Fruit fly (Drosophila melanogaster) whole organism, embryonic: ENCODE results near the gene Pka-C1.

Experiments
- Adf1 ChIP-seq: fragments of 200-800 bp; sonication (Bioruptor generic); IDR thresholded peaks from 2 replicates; pipeline ENCODE4 v1.3.6; 2022; ENCODE audit warnings: missing biosample characterization, missing genetic modification characterization
- Aef1 ChIP-seq: fragments of 200-800 bp; sonication (Bioruptor generic); IDR thresholded peaks from 3 replicates; pipeline ENCODE4 v1.3.6; 2022; ENCODE audit warnings: missing biosample characterization, missing genetic modification characterization
- Atf6 ChIP-seq: fragments of 200-800 bp; sonication (Bioruptor generic); IDR thresholded peaks from 2 replicates; pipeline ENCODE4 v1.3.6; 2022; ENCODE audit warnings: missing biosample characterization, missing genetic modification characterization
- Blimp-1 ChIP-seq: fragments of 200-800 bp; sonication (Bioruptor generic); optimal IDR thresholded peaks from 3 replicates; lab custom pipeline; 2018; ENCODE audit warnings: missing biosample characterization, missing genetic modification characterization, mild to moderate bottlenecking, moderate library complexity, missing genetic modification reagents
- C15 ChIP-seq: fragments of 200-800 bp; sonication (Bioruptor generic); IDR thresholded peaks from 3 replicates; pipeline ENCODE4 v1.3.6; 2022; ENCODE audit warnings: missing biosample characterization, missing genetic modification characterization
- CG10274 ChIP-seq: fragments of 200-800 bp; sonication (Bioruptor generic); optimal IDR thresholded peaks from 3 replicates; lab custom pipeline; 2017; ENCODE audit warnings: missing biosample characterization, mild to moderate bottlenecking, missing genetic modification characterization
- CG12219 ChIP-seq: fragments of 200-800 bp; sonication (Bioruptor generic); optimal IDR thresholded peaks from 3 replicates; lab custom pipeline; 2018; ENCODE audit warnings: missing biosample characterization, mild to moderate bottlenecking, missing genetic modification characterization
- CG15011 ChIP-seq: fragments of 200-800 bp; sonication (Bioruptor generic); optimal IDR thresholded peaks from 3 replicates; lab custom pipeline; 2018; ENCODE audit warnings: missing biosample characterization, mild to moderate bottlenecking, missing genetic modification characterization
- CG16813 ChIP-seq: fragments of 200-800 bp; sonication (Bioruptor generic); IDR thresholded peaks from 3 replicates; pipeline ENCODE4 v1.3.6; 2022; ENCODE audit warnings: missing biosample characterization, missing genetic modification characterization; ENCODE audit not compliant: partially characterized antibody
- CG16815 ChIP-seq: fragments of 200-800 bp; sonication (Bioruptor generic); optimal IDR thresholded peaks from 3 replicates; lab custom pipeline; 2017; ENCODE audit warnings: missing biosample characterization, mild to moderate bottlenecking, missing genetic modification characterization
- CG31224 ChIP-seq: fragments of 200-800 bp; sonication (Bioruptor generic); IDR thresholded peaks from 2 replicates; pipeline ENCODE4 v1.3.6; 2022; ENCODE audit warnings: missing biosample characterization, missing genetic modification characterization
- CG32532 ChIP-seq: fragments of 200-800 bp; sonication (Bioruptor generic); IDR thresholded peaks from 2 replicates; pipeline ENCODE4 v1.3.6; 2022; ENCODE audit warnings: missing biosample characterization, missing genetic modification characterization
- CG34376 ChIP-seq: fragments of 200-800 bp; sonication (Bioruptor generic); optimal IDR thresholded peaks from 2 replicates; lab custom pipeline; 2018; ENCODE audit warnings: missing biosample characterization, mild to moderate bottlenecking, missing genetic modification characterization
- CG42726 ChIP-seq: fragments of 200-800 bp; sonication (Bioruptor generic); IDR thresholded peaks from 2 replicates; pipeline ENCODE4 v1.3.6; 2022; ENCODE audit warnings: missing biosample characterization, missing genetic modification characterization; ENCODE audit not compliant: partially characterized antibody
- CG4730 ChIP-seq: fragments of 200-800 bp; sonication (Bioruptor generic); IDR thresholded peaks from 2 replicates; pipeline ENCODE4 v1.3.6; 2022; ENCODE audit warnings: missing biosample characterization, missing genetic modification characterization
- CG6791 ChIP-seq: fragments of 200-800 bp; sonication (Bioruptor generic); IDR thresholded peaks from 3 replicates; pipeline ENCODE4 v1.3.6; 2022; ENCODE audit warnings: missing biosample characterization, missing genetic modification characterization; ENCODE audit not compliant: partially characterized antibody
- CG6813 ChIP-seq: fragments of 200-800 bp; sonication (Bioruptor generic); optimal IDR thresholded peaks from 2 replicates; lab custom pipeline; 2017; ENCODE audit warnings: missing biosample characterization, missing genetic modification characterization, mild to moderate bottlenecking, moderate library complexity, missing genetic modification reagents
- CG6854 ChIP-seq: fragments of 200-800 bp; sonication (Bioruptor generic); optimal IDR thresholded peaks from 3 replicates; lab custom pipeline; 2017; ENCODE audit warnings: missing biosample characterization, mild to moderate bottlenecking, missing genetic modification characterization
- CG7745 ChIP-seq: fragments of 200-800 bp; sonication (Bioruptor generic); optimal IDR thresholded peaks from 2 replicates; lab custom pipeline; 2018; ENCODE audit warnings: missing biosample characterization, mild to moderate bottlenecking, missing genetic modification characterization, moderate library complexity
- CG7839 ChIP-seq: fragments of 200-800 bp; sonication (Bioruptor generic); optimal IDR thresholded peaks from 3 replicates; lab custom pipeline; 2018; ENCODE audit warnings: missing biosample characterization, mild to moderate bottlenecking, missing genetic modification characterization, moderate library complexity
- CG8089 ChIP-seq: fragments of 200-800 bp; sonication (Bioruptor generic); optimal IDR thresholded peaks from 3 replicates; lab custom pipeline; 2016; ENCODE audit warnings: missing biosample characterization, missing genetic modification characterization
- CG9797 ChIP-seq: fragments of 200-800 bp; sonication (Bioruptor generic); optimal IDR thresholded peaks from 3 replicates; lab custom pipeline; 2018; ENCODE audit warnings: missing biosample characterization, mild to moderate bottlenecking, missing genetic modification characterization
- CG9817 ChIP-seq: fragments of 200-800 bp; sonication (Bioruptor generic); optimal IDR thresholded peaks from 2 replicates; lab custom pipeline; 2018; ENCODE audit warnings: missing biosample characterization, mild to moderate bottlenecking, missing genetic modification characterization, moderate library complexity
- CG9932 ChIP-seq: fragments of 200-800 bp; sonication (Bioruptor generic); IDR thresholded peaks from 2 replicates; pipeline ENCODE4 v1.3.6; 2022; ENCODE audit warnings: missing biosample characterization, missing genetic modification characterization
- Dbx ChIP-seq: fragments of 200-800 bp; sonication (Bioruptor generic); IDR thresholded peaks from 3 replicates; pipeline ENCODE4 v1.3.6; 2022; ENCODE audit warnings: missing biosample characterization, missing genetic modification characterization
- HLHmδ ChIP-seq: fragments of 200-800 bp; sonication (Bioruptor generic); optimal IDR thresholded peaks from 2 replicates; lab custom pipeline; 2018; ENCODE audit warnings: missing biosample characterization, mild to moderate bottlenecking, missing genetic modification characterization, moderate library complexity
- Myb ChIP-seq: fragments of 200-800 bp; sonication (Bioruptor generic); optimal IDR thresholded peaks from 2 replicates; lab custom pipeline; 2016; ENCODE audit warnings: missing biosample characterization, missing genetic modification characterization
- Oli ChIP-seq: fragments of 200-800 bp; sonication (Bioruptor generic); optimal IDR thresholded peaks from 2 replicates; lab custom pipeline; 2018; ENCODE audit warnings: missing biosample characterization, mild to moderate bottlenecking, missing genetic modification characterization, moderate library complexity
- Optix ChIP-seq: fragments of 200-800 bp; sonication (Bioruptor generic); IDR thresholded peaks from 3 replicates; pipeline ENCODE4 v1.3.6; 2022; ENCODE audit warnings: missing biosample characterization, missing genetic modification characterization
- amos ChIP-seq: fragments of 200-800 bp; sonication (Bioruptor generic); IDR thresholded peaks from 2 replicates; pipeline ENCODE4 v1.3.6; 2022; ENCODE audit warnings: missing biosample characterization, missing genetic modification characterization; ENCODE audit not compliant: partially characterized antibody
- ara ChIP-seq: fragments of 200-800 bp; sonication (Bioruptor generic); IDR thresholded peaks from 2 replicates; pipeline ENCODE4 v1.3.6; 2022; ENCODE audit warnings: missing biosample characterization, missing genetic modification characterization
- cad ChIP-seq: fragments of >200 bp; optimal IDR thresholded peaks from 2 replicates; lab custom pipeline; 2017; ENCODE audit warnings: missing biosample characterization, missing genetic modification characterization
- cato ChIP-seq: fragments of 200-800 bp; sonication (Bioruptor generic); optimal IDR thresholded peaks from 2 replicates; lab custom pipeline; 2016; ENCODE audit warnings: missing biosample characterization, missing genetic modification characterization, borderline replicate concordance
- dmrt11E ChIP-seq: fragments of 200-800 bp; sonication (Bioruptor generic); optimal IDR thresholded peaks from 3 replicates; lab custom pipeline; 2018; ENCODE audit warnings: missing biosample characterization, mild to moderate bottlenecking, missing genetic modification characterization, moderate library complexity
- emc ChIP-seq: fragments of 200-800 bp; sonication (Bioruptor generic); optimal IDR thresholded peaks from 2 replicates; lab custom pipeline; 2016; ENCODE audit warnings: missing biosample characterization, missing genetic modification characterization
- fd64A ChIP-seq: fragments of 200-800 bp; sonication (Bioruptor generic); optimal IDR thresholded peaks from 3 replicates; lab custom pipeline; 2018; ENCODE audit warnings: missing biosample characterization, mild to moderate bottlenecking, missing genetic modification characterization
- h ChIP-seq: fragments of >200 bp; optimal IDR thresholded peaks from 2 replicates; lab custom pipeline; 2017
- mld ChIP-seq: fragments of 200-800 bp; sonication (Bioruptor generic); IDR thresholded peaks from 3 replicates; pipeline ENCODE4 v1.3.6; 2022; ENCODE audit warnings: missing biosample characterization, missing genetic modification characterization; ENCODE audit not compliant: partially characterized antibody
- oc ChIP-seq: fragments of 200-800 bp; sonication (Bioruptor generic); optimal IDR thresholded peaks from 2 replicates; lab custom pipeline; 2018; ENCODE audit warnings: missing biosample characterization, mild to moderate bottlenecking, missing genetic modification characterization, moderate library complexity
- odd ChIP-seq: fragments of 200-800 bp; sonication (Bioruptor generic); optimal IDR thresholded peaks from 2 replicates; lab custom pipeline; 2017; ENCODE audit warnings: missing biosample characterization, mild to moderate bottlenecking, missing genetic modification characterization
- onecut ChIP-seq: fragments of 200-800 bp; sonication (Bioruptor generic); IDR thresholded peaks from 2 replicates; pipeline ENCODE4 v1.3.6; 2022; ENCODE audit warnings: missing biosample characterization, missing genetic modification characterization
- prd ChIP-seq, 3 experiments: fragments of >200 bp in 2 of 3; fragments of 200-800 bp in 1 of 3; sonication (Bioruptor generic) in 1 of 3; optimal IDR thresholded peaks in 2 of 3; IDR thresholded peaks in 1 of 3; 2 replicates in 2 of 3; 3 replicates in 1 of 3; pipeline versions ENCODE4 v1.3.6 to Lab custom; 2017 to 2022; ENCODE audit warnings: missing biosample characterization in 1 of 3, missing genetic modification characterization in 1 of 3
- psq ChIP-seq: fragments of 200-800 bp; sonication (Bioruptor generic); optimal IDR thresholded peaks from 2 replicates; lab custom pipeline; 2017; ENCODE audit warnings: missing biosample characterization, missing genetic modification characterization
- salm ChIP-seq: fragments of 200-800 bp; sonication (Bioruptor generic); optimal IDR thresholded peaks from 2 replicates; lab custom pipeline; 2018; ENCODE audit warnings: missing biosample characterization, mild to moderate bottlenecking, missing genetic modification characterization
- sc ChIP-seq, 3 experiments: fragments of >200 bp in 2 of 3; fragments of 200-800 bp in 1 of 3; sonication (Bioruptor generic) in 1 of 3; optimal IDR thresholded peaks; 2 replicates in 2 of 3; 3 replicates in 1 of 3; lab custom pipeline; 2017; ENCODE audit warnings: mild to moderate bottlenecking in 1 of 3, missing biosample characterization in 1 of 3, missing genetic modification characterization in 1 of 3, missing genetic modification reagents in 1 of 3
- scrt ChIP-seq: fragments of 200-800 bp; sonication (Bioruptor generic); optimal IDR thresholded peaks from 2 replicates; lab custom pipeline; 2018; ENCODE audit warnings: missing biosample characterization, mild to moderate bottlenecking, missing genetic modification characterization, moderate library complexity
- sens ChIP-seq: fragments of 200-800 bp; sonication (Bioruptor generic); peaks from one replicate; lab custom pipeline; 2016; ENCODE audit warnings: missing biosample characterization, missing genetic modification characterization
- tap ChIP-seq: fragments of 200-800 bp; optimal IDR thresholded peaks from 3 replicates; lab custom pipeline; 2019; ENCODE audit warnings: missing biosample characterization, mild to moderate bottlenecking, missing genetic modification characterization, moderate library complexity
- vfl ChIP-seq: fragments of 200-800 bp; sonication (Bioruptor generic); optimal IDR thresholded peaks from 2 replicates; lab custom pipeline; 2016; ENCODE audit warnings: missing biosample characterization, missing genetic modification characterization
- yki ChIP-seq: fragments of >200 bp; optimal IDR thresholded peaks from 3 replicates; lab custom pipeline; 2018

Pka-C1 gene

dm6 chr2L:9700454-9700853, 1.4 kb upstream of the Pka-C1 start, which contains the start of gene pelo (continued):
- TF ChIP-seq onecut (0 out of 2 replicates have a peak, but pooled peaks have one; percentile 10), sc (optimal IDR thresholded peaks at IDR 0.05; lab: Kevin White, UChicago) (no peak), sc (GFP tag; optimal IDR thresholded peaks at IDR 0.05; lab: Kevin White, UChicago) (peak; percentile 21), Myb (GFP tag; lab: Kevin White, UChicago) (no peak), CG9797 (peak; percentile 75), CG9817 (tag; lab: Kevin White, UChicago) (peak; percentile 63), amos (no peak), CG12219 (GFP tag; lab: Kevin White, UChicago) (peak; percentile 21), CG7745 (tag; lab: Kevin White, UChicago) (no peak), yki (no peak), sens (GFP tag; lab: Kevin White, UChicago) (peak; percentile 69), CG4730 (peak; percentile 56), Atf6 (peak; percentile 67), cato (GFP tag; lab: Kevin White, UChicago) (no peak), emc (GFP tag; lab: Kevin White, UChicago) (no peak), CG9932 (GFP tag; lab: Robert Waterston, UW) (peak; percentile 62), Adf1 (GFP tag; lab: Robert Waterston, UW) (peak; percentile 33; the same call in 1 of the 2 replicates), CG6791 (GFP tag; lab: Robert Waterston, UW) (no peak), CG16815 (GFP tag; lab: Kevin White, UChicago) (peak; percentile 53), CG7839 (peak; percentile 70), CG8089 (GFP tag; lab: Kevin White, UChicago) (no peak), C15 (GFP tag; lab: Robert Waterston, UW) (no peak), prd (optimal IDR thresholded peaks at IDR 0.05; lab: Kevin White, UChicago) (no peak), prd (GFP tag; IDR thresholded peaks at IDR 0.05; lab: Robert Waterston, UW) (peak; percentile 84), Oli (tag; lab: Kevin White, UChicago) (peak; percentile 45), psq (GFP tag; lab: Kevin White, UChicago) (no peak), oc (tag; lab: Kevin White, UChicago) (peak; percentile 22), CG32532 (GFP tag; lab: Robert Waterston, UW) (peak; percentile 76), HLHmδ (GFP tag; lab: Kevin White, UChicago) (no peak), scrt (GFP tag; lab: Kevin White, UChicago) (peak; percentile 66), cad (GFP tag; lab: Kevin White, UChicago) (no peak), CG10274 (GFP tag; lab: Kevin White, UChicago) (peak; percentile 1), fd64A (GFP tag; lab: Kevin White, UChicago) (no peak), CG42726 (no peak), vfl (GFP tag; lab: Kevin White, UChicago) (peak; percentile 1), CG6854 (GFP tag; lab: Kevin White, UChicago) (no peak), Optix (GFP tag; lab: Robert Waterston, UW) (peak; percentile 44; the same call in 1 of the 3 replicates), CG6813 (GFP tag; lab: Kevin White, UChicago) (peak; percentile 56), CG15011 (GFP tag; lab: Kevin White, UChicago) (peak; percentile 43), dmrt11E (tag; lab: Kevin White, UChicago) (peak; percentile 62), odd (GFP tag; lab: Kevin White, UChicago) (peak; percentile 34), Dbx (GFP tag; lab: Robert Waterston, UW) (peak; percentile 59; the same call in 1 of the 3 replicates), tap (tag; lab: Kevin White, UChicago) (peak; percentile 24), CG34376 (GFP tag; lab: Kevin White, UChicago) (peak; percentile 13), CG16813 (GFP tag; lab: Robert Waterston, UW) (no peak), ara (GFP tag; lab: Robert Waterston, UW) (peak; percentile 44; the same call in 1 of the 2 replicates), mld (GFP tag; lab: Robert Waterston, UW) (no peak), CG31224 (GFP tag; lab: Robert Waterston, UW) (0 out of 2 replicates have a peak, but pooled peaks have one; percentile 57), salm (tag; lab: Kevin White, UChicago) (peak; percentile 16), Blimp-1 (peak; percentile 49), Aef1 (GFP tag; lab: Robert Waterston, UW) (peak; percentile 43; the same call in 2 of the 3 replicates), h (lab: Kevin White, UChicago) (no peak)
